Worm (Caenorhabditis elegans) whole organism, L1 larva: ENCODE results near the gene ivns-1.
A peak's percentile ranks its signal among the peaks of the same experiment; 100 is the strongest.

Source experiments
- C16A3.4 ChIP-seq: fragments of 150-350 bp; optimal IDR thresholded peaks from 2 replicates; lab custom pipeline; 2014; ENCODE audit warnings: missing biosample characterization, missing genetic modification characterization
- Y116A8C.19 ChIP-seq: sonication (generic microtip); optimal IDR thresholded peaks from 2 replicates; lab custom pipeline; 2016; ENCODE audit warnings: missing compliant biosample characterization, missing genetic modification characterization, borderline replicate concordance
- aha-1 ChIP-seq: fragments of 150-350 bp; optimal IDR thresholded peaks from 2 replicates; lab custom pipeline; 2014; ENCODE audit warnings: missing biosample characterization, missing genetic modification characterization
- aly-2 ChIP-seq: fragments of 150-350 bp; optimal IDR thresholded peaks from 2 replicates; lab custom pipeline; 2014; ENCODE audit warnings: missing biosample characterization, missing genetic modification characterization
- blmp-1 ChIP-seq: fragments of 150-350 bp; optimal IDR thresholded peaks from 2 replicates; lab custom pipeline; 2014; ENCODE audit warnings: missing biosample characterization, missing genetic modification characterization
- ceh-8 ChIP-seq: fragments of 200-800 bp; sonication (Bioruptor generic); optimal IDR thresholded peaks from 2 replicates; lab custom pipeline; 2018; ENCODE audit warnings: mild to moderate bottlenecking, missing genetic modification characterization, moderate library complexity, missing compliant biosample characterization
- ceh-82 ChIP-seq, 3 experiments: fragments of 150-350 bp in 1 of 3; sonication (generic microtip) in 2 of 3; optimal IDR thresholded peaks; 2 replicates each; lab custom pipeline; 2014 to 2017; ENCODE audit warnings: missing biosample characterization in 3 of 3, missing genetic modification characterization in 3 of 3
- dsc-1 ChIP-seq: sonication (generic microtip); optimal IDR thresholded peaks from 2 replicates; lab custom pipeline; 2016; ENCODE audit warnings: mild to moderate bottlenecking, missing genetic modification characterization, missing compliant biosample characterization
- efl-1 ChIP-seq, 4 experiments: fragments of 150-350 bp; optimal IDR thresholded peaks in 3 of 4; peaks in 1 of 4; 1 replicate in 1 of 4; 2 replicates in 3 of 4; lab custom pipeline; 2014; ENCODE audit warnings: missing biosample characterization in 2 of 4, missing genetic modification characterization in 2 of 4, missing genetic modification reagents in 2 of 4
- egl-13 ChIP-seq: sonication (generic microtip); optimal IDR thresholded peaks from 2 replicates; lab custom pipeline; 2016; ENCODE audit warnings: missing genotype, missing genetic modification reagents, missing genetic modification characterization, missing compliant biosample characterization
- elt-3 ChIP-seq, 6 experiments: fragments of 150-350 bp in 1 of 6; sonication (generic microtip); optimal IDR thresholded peaks; 2 replicates each; lab custom pipeline; 2017 to 2018; ENCODE audit warnings: missing biosample characterization in 6 of 6, missing genetic modification characterization in 6 of 6, inconsistent platforms in 1 of 6
- fkh-10 ChIP-seq: sonication (generic microtip); optimal IDR thresholded peaks from 2 replicates; lab custom pipeline; 2017; ENCODE audit warnings: missing biosample characterization, missing genetic modification reagents, missing genetic modification characterization
- fkh-4 ChIP-seq: sonication (generic microtip); optimal IDR thresholded peaks from 2 replicates; lab custom pipeline; 2016; ENCODE audit warnings: missing compliant biosample characterization, missing genetic modification characterization, borderline replicate concordance
- lin-35 ChIP-seq, 2 experiments: fragments of 150-350 bp; optimal IDR thresholded peaks; 2 replicates each; lab custom pipeline; 2014; ENCODE audit warnings: missing biosample characterization in 2 of 2, missing genetic modification characterization in 2 of 2, missing genetic modification reagents in 2 of 2
- lsy-2 ChIP-seq, 2 experiments: fragments of 150-350 bp; optimal IDR thresholded peaks; 2 replicates each; lab custom pipeline; 2014; ENCODE audit warnings: missing biosample characterization in 2 of 2, missing genetic modification characterization in 2 of 2
- nhr-11 ChIP-seq: fragments of 150-350 bp; optimal IDR thresholded peaks from 2 replicates; lab custom pipeline; 2014; ENCODE audit warnings: missing biosample characterization, missing genetic modification characterization
- nhr-12 ChIP-seq: sonication (generic microtip); optimal IDR thresholded peaks from 2 replicates; lab custom pipeline; 2017; ENCODE audit warnings: missing biosample characterization, missing genetic modification characterization
- nhr-19 ChIP-seq: fragments of 200-800 bp; sonication (Bioruptor generic); conservative IDR thresholded peaks from 2 replicates; pipeline ENCODE4 v1.3.6; 2022; ENCODE audit warnings: missing genetic modification characterization, missing compliant biosample characterization
- nhr-47 ChIP-seq: sonication (generic microtip); optimal IDR thresholded peaks from 2 replicates; lab custom pipeline; 2016; ENCODE audit warnings: mild to moderate bottlenecking, missing genetic modification characterization, moderate library complexity, missing compliant biosample characterization
- nhr-71 ChIP-seq: sonication (generic microtip); optimal IDR thresholded peaks from 2 replicates; lab custom pipeline; 2016; ENCODE audit warnings: mild to moderate bottlenecking, missing genetic modification characterization, moderate library complexity, missing compliant biosample characterization
- nhr-76 ChIP-seq: sonication (generic microtip); optimal IDR thresholded peaks from 2 replicates; lab custom pipeline; 2017; ENCODE audit warnings: missing biosample characterization, missing genetic modification characterization
- nhr-77 ChIP-seq: fragments of 150-350 bp; optimal IDR thresholded peaks from 2 replicates; lab custom pipeline; 2014; ENCODE audit warnings: missing biosample characterization, missing genetic modification characterization
- rnt-1 ChIP-seq: sonication (generic microtip); optimal IDR thresholded peaks from 2 replicates; lab custom pipeline; 2016; ENCODE audit warnings: mild to moderate bottlenecking, missing genetic modification characterization, moderate library complexity, missing compliant biosample characterization
- skn-1 ChIP-seq: fragments of 150-350 bp; optimal IDR thresholded peaks from 2 replicates; lab custom pipeline; 2014; ENCODE audit warnings: missing biosample characterization, missing genetic modification characterization
- sptf-1 ChIP-seq: fragments of 150-350 bp; optimal IDR thresholded peaks from 2 replicates; lab custom pipeline; 2014; ENCODE audit warnings: missing biosample characterization, missing genetic modification characterization
- sup-37 ChIP-seq: fragments of 200-800 bp; sonication (Bioruptor generic); optimal IDR thresholded peaks from 2 replicates; lab custom pipeline; 2018; ENCODE audit warnings: mild to moderate bottlenecking, missing genetic modification characterization, missing compliant biosample characterization
- swsn-7 ChIP-seq: sonication (generic microtip); optimal IDR thresholded peaks from 2 replicates; lab custom pipeline; 2016; ENCODE audit warnings: missing genetic modification characterization, missing compliant biosample characterization
- unc-86 ChIP-seq: sonication (generic microtip); optimal IDR thresholded peaks from 2 replicates; lab custom pipeline; 2016; ENCODE audit warnings: missing genetic modification characterization, missing compliant biosample characterization
- unc-98 ChIP-seq: fragments of 200-800 bp; sonication (Bioruptor generic); IDR thresholded peaks from 2 replicates; pipeline ENCODE4 v1.3.6; 2022; ENCODE audit warnings: missing genetic modification characterization, missing compliant biosample characterization
- zag-1 ChIP-seq: fragments of 150-350 bp; optimal IDR thresholded peaks from 2 replicates; lab custom pipeline; 2014; ENCODE audit warnings: missing biosample characterization, missing genetic modification characterization
- zip-4 ChIP-seq: fragments of 200-800 bp; sonication (Bioruptor generic); optimal IDR thresholded peaks from 2 replicates; lab custom pipeline; 2018; ENCODE audit warnings: mild to moderate bottlenecking, missing genetic modification characterization, moderate library complexity, missing compliant biosample characterization
- ztf-4 ChIP-seq: fragments of 150-350 bp; optimal IDR thresholded peaks from 2 replicates; lab custom pipeline; 2014; ENCODE audit warnings: missing biosample characterization, missing genetic modification characterization

The ivns-1 gene

DNA sequence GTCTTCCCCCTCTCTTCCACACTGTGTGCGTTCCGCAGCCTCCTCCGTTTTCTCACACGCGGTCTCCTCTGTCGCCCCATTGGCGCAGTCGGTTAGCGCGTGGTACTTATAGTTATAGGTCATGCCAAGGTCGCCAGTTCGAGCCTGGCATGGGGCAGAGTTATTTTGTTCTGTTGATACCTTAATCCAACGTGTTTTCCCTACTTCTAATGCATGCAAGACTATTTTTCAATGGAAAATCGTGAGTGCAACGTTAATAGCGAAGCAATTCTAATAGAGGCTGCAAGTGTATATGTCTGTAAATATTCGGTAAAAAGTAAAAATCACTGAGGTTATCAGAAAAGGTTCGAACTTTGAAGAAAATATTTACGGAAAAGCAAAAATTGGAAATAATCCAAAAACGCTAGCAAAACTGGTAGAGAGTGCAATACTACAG, 27.0 kb upstream of the ivns-1 start (continued):
- TF ChIP-seq skn-1 (tag; lab: Kevin White, UChicago) = peak; percentile 39
- no peak for TF ChIP-seq fkh-10 (GFP tag; lab: Kevin White, UChicago)

DNA sequence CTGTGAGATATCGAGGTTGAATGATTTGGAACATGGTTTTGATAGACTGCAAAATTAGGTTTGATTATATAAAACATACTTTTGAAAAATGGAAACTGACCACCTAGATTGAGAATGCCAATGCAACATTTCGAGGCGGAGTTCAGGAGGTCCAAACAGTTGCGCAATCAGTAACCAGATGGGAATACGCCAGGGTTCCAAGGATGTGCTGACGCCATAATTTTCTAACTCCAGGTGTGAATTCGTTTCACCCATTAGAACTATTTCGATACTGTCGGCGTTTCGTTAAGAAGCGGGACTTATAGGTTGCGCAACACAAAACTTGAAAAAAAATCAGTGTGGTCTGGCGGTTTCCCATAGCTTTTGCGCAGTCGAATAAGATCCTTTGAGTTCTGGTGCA, 25.7 kb upstream of the ivns-1 start, which contains the start of gene C02B4.3:
C02B4.3 (minus strand) TSS at position 34 of the 400 bp plus-strand sequence.
- TF ChIP-seq elt-3 (tag; optimal IDR thresholded peaks at IDR 0.05; lab: Kevin White, UChicago) = no peak
- no peak for TF ChIP-seq Y116A8C.19 (tag; lab: Kevin White, UChicago)
- no peak for TF ChIP-seq lsy-2 (tag; optimal IDR thresholded peaks at IDR 0.05; lab: Kevin White, UChicago)
- TF ChIP-seq nhr-19 = no peak
- TF ChIP-seq sup-37 (GFP tag; lab: Kevin White, UChicago) = no peak
- TF ChIP-seq zag-1 (tag; lab: Kevin White, UChicago) = no peak
- TF ChIP-seq nhr-77 (tag; lab: Kevin White, UChicago) = no peak
- no peak for TF ChIP-seq C16A3.4 (tag; lab: Kevin White, UChicago)
- TF ChIP-seq egl-13 (tag; lab: Kevin White, UChicago) = no peak
- no peak for TF ChIP-seq nhr-47 (tag; lab: Kevin White, UChicago)
- no peak for TF ChIP-seq nhr-76 (tag; lab: Kevin White, UChicago)
- TF ChIP-seq aly-2 (tag; lab: Kevin White, UChicago) = no peak
- TF ChIP-seq ztf-4 (tag; lab: Kevin White, UChicago) = no peak
- TF ChIP-seq swsn-7 = no peak
- no peak for TF ChIP-seq sptf-1 (tag; lab: Kevin White, UChicago)
- TF ChIP-seq fkh-4 (tag; lab: Kevin White, UChicago) = no peak
- no peak for TF ChIP-seq rnt-1
- no peak for TF ChIP-seq unc-86 (tag; lab: Kevin White, UChicago)
- no peak for TF ChIP-seq ceh-8 (GFP tag; lab: Kevin White, UChicago)

DNA sequence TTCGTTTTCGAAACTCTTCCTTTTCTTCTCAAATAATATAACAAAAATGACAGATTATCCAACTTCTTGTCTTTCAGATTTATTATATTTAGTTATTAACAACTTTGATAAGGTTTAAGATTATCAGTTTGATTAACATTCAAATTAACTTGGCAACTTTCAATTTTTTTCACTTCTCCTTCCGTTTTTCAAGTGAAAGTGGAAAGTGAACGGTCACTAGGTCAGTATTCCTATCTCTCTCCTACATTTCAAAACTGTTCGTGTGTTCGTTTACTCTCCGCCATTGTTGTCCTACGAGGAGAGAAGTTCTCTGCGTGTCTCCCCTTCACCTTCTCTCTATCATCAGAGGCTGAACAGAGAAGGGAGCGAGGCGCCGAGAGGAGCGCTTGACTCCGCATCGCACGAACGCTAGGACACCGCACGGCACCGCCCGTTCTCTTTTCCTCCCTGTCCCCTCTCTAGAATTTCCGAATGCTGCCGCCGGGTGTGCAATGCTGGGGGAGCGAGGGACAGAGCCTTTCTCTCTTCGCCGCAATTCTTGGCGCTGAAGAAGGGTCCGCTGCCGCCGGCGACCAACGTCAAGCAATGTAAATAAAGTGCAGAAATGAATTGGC, 22.4 kb upstream of the ivns-1 start:
- TF ChIP-seq blmp-1 (tag; lab: Kevin White, UChicago) (peak; percentile 41), aha-1 (tag; lab: Kevin White, UChicago) (no peak)

ce11 chrX:12655339-12655875, 21.3 kb upstream of the ivns-1 start:
- no peak for TF ChIP-seq ceh-82 (tag; optimal IDR thresholded peaks at IDR 0.05; lab: Kevin White, UChicago)
- TF ChIP-seq Y116A8C.19 (tag; lab: Kevin White, UChicago) = no peak
- no peak for TF ChIP-seq zip-4

DNA sequence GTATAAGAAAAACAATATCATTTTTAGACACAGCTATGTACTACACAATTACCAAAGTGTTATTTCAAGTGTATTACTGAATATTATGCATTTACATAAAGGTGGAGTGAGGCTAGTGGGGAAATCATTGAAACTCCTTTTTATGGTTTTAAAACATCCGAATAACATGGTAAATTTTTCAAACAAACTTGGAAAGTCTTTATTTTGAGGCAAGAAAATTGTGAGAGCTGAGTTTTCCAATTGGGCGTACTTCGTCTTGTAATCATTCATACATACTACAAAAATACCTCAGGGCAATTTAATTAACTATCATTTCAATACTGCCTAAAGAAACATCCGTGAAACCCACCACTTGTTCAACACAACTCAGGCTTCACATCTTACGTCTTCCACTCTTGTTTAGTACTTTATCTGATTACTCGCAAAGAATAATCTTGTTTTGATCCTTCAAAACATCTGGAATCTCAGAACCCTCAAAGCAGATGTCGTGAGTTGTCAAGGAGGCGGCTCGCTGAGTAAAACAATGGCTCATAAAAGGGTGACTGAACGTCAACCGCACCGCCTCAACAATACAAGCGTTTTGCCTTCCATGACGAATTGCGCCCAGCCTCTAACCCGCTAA, 12.5 kb upstream of the ivns-1 start, which contains the start of gene zmp-5:
zmp-5 (plus strand) TSS at position 572 of the 622 bp plus-strand sequence.
- TF ChIP-seq efl-1 (optimal IDR thresholded peaks at IDR 0.05; lab: Kevin White, UChicago) (no peak), efl-1 (GFP tag; optimal IDR thresholded peaks at IDR 0.05 in 1 of 2; lab: Kevin White, UChicago) (peak in 1 of 2 experiments; percentile 65), nhr-71 (tag; lab: Kevin White, UChicago) (no peak), unc-98 (GFP tag; lab: Robert Waterston, UW) (no peak), nhr-11 (no peak), dsc-1 (tag; lab: Kevin White, UChicago) (peak; percentile 44), rnt-1 (no peak), nhr-12 (no peak), lin-35 (GFP tag; optimal IDR thresholded peaks at IDR 0.05; lab: Kevin White, UChicago) (no peak), C16A3.4 (tag; lab: Kevin White, UChicago) (no peak), zip-4 (no peak)
